Fruit fly (Drosophila melanogaster): Measurements from ENCODE around the gene CG18598.

DNA sequence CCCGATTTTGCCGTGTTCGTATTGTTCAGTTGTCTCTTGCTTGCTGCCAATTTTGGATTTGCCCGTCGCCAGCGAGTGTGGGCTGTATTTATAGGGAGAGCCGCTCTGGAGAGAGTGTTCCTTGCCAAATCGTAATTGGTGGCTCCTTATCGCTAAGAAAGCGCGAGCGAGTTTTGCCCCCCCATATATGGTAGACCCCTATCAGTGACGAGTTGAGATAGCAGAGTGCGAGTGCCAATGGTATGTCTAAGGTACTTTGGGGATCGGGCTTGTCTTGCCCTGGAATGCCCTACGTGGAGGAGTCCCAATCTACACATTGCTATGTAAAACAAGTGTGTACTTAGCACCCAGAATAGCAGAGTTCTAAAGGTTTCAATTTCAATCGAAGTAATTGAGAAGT is 28.6 kb downstream of the CG18598 start, which contains the start of gene CG7142:
- no peak for TF ChIP-seq psq (optimal IDR thresholded peaks at IDR 0.05)
- TF ChIP-seq h (optimal IDR thresholded peaks at IDR 0.05) = no peak
